Worm (Caenorhabditis elegans): ENCODE data around the gene ckr-2.
A peak's percentile ranks its signal among the peaks of the same experiment; 100 is the strongest.

The ckr-2 gene

ce11 chrIII:1961895-1962506, 59.4 kb downstream of the ckr-2 start, which contains the start of gene mboa-6:
Gene mboa-6 (minus strand): TSS chrIII:1961945.
- no peak for TF ChIP-seq nhr-12 (tag; optimal IDR thresholded peaks at IDR 0.05)
- TF ChIP-seq lin-32 (GFP tag; optimal IDR thresholded peaks at IDR 0.05), result no peak
- peak; percentile 1 for TF ChIP-seq unc-120 (tag; optimal IDR thresholded peaks at IDR 0.05; ENCODE audit: poor library complexity, severe bottlenecking)
- no peak for TF ChIP-seq lin-13 (tag; optimal IDR thresholded peaks at IDR 0.05)
- TF ChIP-seq mls-2 (tag; optimal IDR thresholded peaks at IDR 0.05), result peak; percentile 10
- TF ChIP-seq flh-1 (GFP tag; optimal IDR thresholded peaks at IDR 0.05), result no peak
- TF ChIP-seq mep-1 (tag; optimal IDR thresholded peaks at IDR 0.05), result peak; percentile 21

Data from whole organism, mixed stage, embryonic.